Fruit fly (Drosophila melanogaster) whole organism, wandering third instar larva: ENCODE measurements around the gene CRAT.

Experiments
- CG9705 ChIP-seq: fragments of 200-800 bp; sonication (Bioruptor generic); optimal IDR thresholded peaks from 2 replicates; lab custom pipeline; 2018; ENCODE audit warnings: missing biosample characterization, mild to moderate bottlenecking, missing genetic modification characterization
- OdsH ChIP-seq: fragments of 200-800 bp; sonication (Bioruptor generic); optimal IDR thresholded peaks from 2 replicates; lab custom pipeline; 2016; ENCODE audit warnings: missing biosample characterization, mild to moderate bottlenecking, missing genetic modification characterization
- Rel ChIP-seq, 2 experiments: fragments of 200-800 bp; sonication (Bioruptor generic) in 1 of 2; optimal IDR thresholded peaks; 2 replicates in 1 of 2; 3 replicates in 1 of 2; lab custom pipeline; 2016 to 2019; ENCODE audit warnings: mild to moderate bottlenecking in 2 of 2, missing biosample characterization in 2 of 2, missing genetic modification characterization in 2 of 2, moderate library complexity in 1 of 2
- Sp1 ChIP-seq: fragments of 200-800 bp; sonication (Bioruptor generic); optimal IDR thresholded peaks from 3 replicates; lab custom pipeline; 2019; ENCODE audit warnings: missing biosample characterization, mild to moderate bottlenecking, missing genetic modification characterization, moderate library complexity
- psq ChIP-seq: fragments of 200-800 bp; sonication (Bioruptor generic); optimal IDR thresholded peaks from 3 replicates; lab custom pipeline; 2017; ENCODE audit warnings: missing biosample characterization, mild to moderate bottlenecking, missing genetic modification characterization, moderate library complexity
- rgr ChIP-seq: fragments of 200-800 bp; sonication (Bioruptor generic); optimal IDR thresholded peaks from 3 replicates; lab custom pipeline; 2016; ENCODE audit warnings: missing biosample characterization, mild to moderate bottlenecking, missing genetic modification characterization
- woc ChIP-seq: sonication (Bioruptor generic); optimal IDR thresholded peaks from 2 replicates; lab custom pipeline; 2016; ENCODE audit warnings: missing biosample characterization, mild to moderate bottlenecking, missing genetic modification characterization

dm6 chr3R:6377497-6377896, 1.7 kb upstream of the CRAT start, which contains the start of gene CG42537:
- TF ChIP-seq woc (GFP tag; lab: Kevin White, UChicago) (no peak), psq (GFP tag; lab: Kevin White, UChicago) (no peak), Rel (GFP tag; optimal IDR thresholded peaks at IDR 0.05; lab: Kevin White, UChicago) (no peak), Rel (tag; optimal IDR thresholded peaks at IDR 0.05; lab: Kevin White, UChicago) (no peak), CG9705 (no peak), rgr (GFP tag; lab: Kevin White, UChicago) (no peak), Sp1 (GFP tag; lab: Kevin White, UChicago) (no peak), OdsH (no peak)
